Worm (Caenorhabditis elegans) whole organism, early embryonic: ENCODE data around the gene cls-1.

Experiments used
- aly-1 ChIP-seq: sonication (generic microtip); optimal IDR thresholded peaks from 2 replicates; lab custom pipeline; 2016; ENCODE audit warnings: missing genetic modification characterization, missing compliant biosample characterization
- ceh-36 ChIP-seq: sonication (generic microtip); optimal IDR thresholded peaks from 2 replicates; lab custom pipeline; 2016; ENCODE audit warnings: missing genetic modification characterization, inconsistent platforms, missing compliant biosample characterization
- flt-1 ChIP-seq: fragments of 200-800 bp; sonication (Bioruptor generic); IDR thresholded peaks from 2 replicates; pipeline ENCODE4 v1.3.6; 2022; ENCODE audit warnings: missing genetic modification characterization, missing compliant biosample characterization

DNA sequence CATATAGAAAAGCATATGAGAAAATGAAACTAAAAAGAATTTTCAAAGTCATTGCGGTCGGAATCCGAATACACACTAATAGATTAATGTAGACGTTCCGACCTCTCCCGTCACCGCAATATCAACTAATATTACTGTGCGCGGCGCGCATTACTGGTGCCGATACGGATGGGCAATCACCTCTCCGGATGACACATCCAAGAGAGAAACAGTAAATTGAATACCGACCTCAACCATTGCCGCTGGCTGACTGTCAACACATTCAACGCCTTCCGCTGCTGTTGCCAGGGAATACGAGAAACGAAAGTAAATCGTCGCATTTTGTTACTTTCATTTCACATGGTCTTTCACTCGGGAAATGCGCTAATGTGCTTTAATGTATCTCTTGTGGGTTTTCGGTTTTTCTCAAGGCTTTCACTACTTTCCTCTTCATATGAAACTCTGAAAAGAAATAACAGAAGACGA, 13.1 kb upstream of the cls-1 start:
- no peak for TF ChIP-seq aly-1 (tag; lab: Kevin White, UChicago)
- no peak for TF ChIP-seq ceh-36 (tag; lab: Kevin White, UChicago)
- no peak for TF ChIP-seq flt-1 (GFP tag; lab: Robert Waterston, UW)
